Fruit fly (Drosophila melanogaster): ENCODE results near the gene Nplp4.

Nplp4 gene

DNA sequence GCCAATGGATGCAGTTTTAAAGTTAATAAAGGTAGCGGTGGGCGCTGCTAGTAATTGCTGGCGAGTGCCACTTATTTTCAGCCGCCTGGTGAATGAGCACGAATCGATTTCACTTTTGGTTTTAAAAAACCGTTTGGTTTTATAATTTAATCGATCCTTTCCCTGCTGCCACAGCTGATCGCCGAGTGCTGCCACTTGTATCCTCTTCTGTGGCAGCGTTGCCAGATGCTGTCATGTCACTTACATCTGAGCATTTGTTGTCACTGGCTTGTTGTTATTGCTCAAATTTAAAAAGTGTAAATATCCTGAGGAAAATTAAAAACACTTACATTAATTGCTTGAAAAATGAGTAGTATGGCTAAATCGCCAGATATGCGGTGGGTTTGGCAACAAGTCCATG lies 37.1 kb downstream of the Nplp4 start, which contains the start of gene Kebab (continued):
- TF ChIP-seq nom (GFP tag; optimal IDR thresholded peaks at IDR 0.05), result no peak
- no peak for TF ChIP-seq sr (GFP tag; IDR thresholded peaks at IDR 0.05)
- no peak for TF ChIP-seq BtbVII (GFP tag; optimal IDR thresholded peaks at IDR 0.05)
- TF ChIP-seq CG12942 (GFP tag; optimal IDR thresholded peaks at IDR 0.05), result no peak
- TF ChIP-seq CG32772 (GFP tag; IDR thresholded peaks at IDR 0.05), result no peak
- no peak for TF ChIP-seq CG8944 (GFP tag; optimal IDR thresholded peaks at IDR 0.05)
- no peak for TF ChIP-seq CG3065 (GFP tag; optimal IDR thresholded peaks at IDR 0.05)
- TF ChIP-seq Dad (GFP tag; optimal IDR thresholded peaks at IDR 0.05), result no peak
- TF ChIP-seq btn (GFP tag; optimal IDR thresholded peaks at IDR 0.05), result no peak
- peak; percentile 64 for TF ChIP-seq CG2116 (GFP tag; optimal IDR thresholded peaks at IDR 0.05)
- no peak for TF ChIP-seq luna (GFP tag; optimal IDR thresholded peaks at IDR 0.05)
- TF ChIP-seq CG14710 (tag; optimal IDR thresholded peaks at IDR 0.05), result peak; percentile 36
- TF ChIP-seq CG7556 (GFP tag; optimal IDR thresholded peaks at IDR 0.05), result no peak
- TF ChIP-seq CG11696 (GFP tag; IDR thresholded peaks at IDR 0.05), result no peak
- no peak for TF ChIP-seq sens-2 (GFP tag; IDR thresholded peaks at IDR 0.05)
- TF ChIP-seq ase (GFP tag; IDR thresholded peaks at IDR 0.05), result no peak
- TF ChIP-seq CG10431 (GFP tag; optimal IDR thresholded peaks at IDR 0.05), result no peak
- no peak for TF ChIP-seq CG1529 (GFP tag; optimal IDR thresholded peaks at IDR 0.05)
- TF ChIP-seq CG8478 (optimal IDR thresholded peaks at IDR 0.05), result no peak
- no peak for TF ChIP-seq kay (GFP tag; optimal IDR thresholded peaks at IDR 0.05)
- no peak for TF ChIP-seq otp (GFP tag; IDR thresholded peaks at IDR 0.05)
- no peak for TF ChIP-seq zfh1 (GFP tag; IDR thresholded peaks at IDR 0.05)
- TF ChIP-seq CG7745 (tag; optimal IDR thresholded peaks at IDR 0.05), result no peak
- peak; percentile 62 for TF ChIP-seq trem (tag; optimal IDR thresholded peaks at IDR 0.05)
- no peak for TF ChIP-seq CG8388 (GFP tag; optimal IDR thresholded peaks at IDR 0.05)
- TF ChIP-seq CG1602 (GFP tag; optimal IDR thresholded peaks at IDR 0.05), result no peak
- peak; percentile 67 for TF ChIP-seq Myb (GFP tag; optimal IDR thresholded peaks at IDR 0.05)
- TF ChIP-seq Doc3 (GFP tag; IDR thresholded peaks at IDR 0.05; ENCODE audit: partially characterized antibody), result no peak
- peak; percentile 17 for TF ChIP-seq pzg (GFP tag; optimal IDR thresholded peaks at IDR 0.05)

DNA sequence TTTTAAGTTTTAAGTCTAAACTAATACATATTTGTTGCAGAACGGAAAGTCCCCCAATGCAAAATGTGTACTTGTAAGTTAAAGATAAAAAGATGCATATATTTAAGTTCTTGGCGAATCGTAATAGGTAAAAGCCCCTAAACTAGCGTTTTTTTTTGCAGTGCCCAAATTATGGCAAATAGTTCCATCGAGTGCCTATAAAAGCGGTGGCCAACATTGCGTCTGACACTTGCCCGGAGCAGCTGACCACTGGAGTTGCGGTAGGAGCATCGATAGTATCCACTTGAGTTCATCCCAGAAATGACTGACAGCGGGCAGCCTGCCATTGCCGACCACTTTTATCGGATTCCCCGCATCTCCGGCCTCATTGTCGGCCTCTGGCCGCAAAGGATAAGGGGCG lies 46.1 kb downstream of the Nplp4 start, which contains the start of gene Or22c:
Gene Or22c, plus strand, starts transcription at position 301 of the 400 bp plus-strand sequence.
- TF ChIP-seq BtbVII (GFP tag; optimal IDR thresholded peaks at IDR 0.05) (no peak), dmrt11E (tag; optimal IDR thresholded peaks at IDR 0.05) (no peak), CG6854 (GFP tag; optimal IDR thresholded peaks at IDR 0.05) (no peak), psq (GFP tag; optimal IDR thresholded peaks at IDR 0.05) (no peak), Optix (GFP tag; IDR thresholded peaks at IDR 0.05) (no peak), CG13775 (GFP tag; optimal IDR thresholded peaks at IDR 0.05) (no peak), Side (GFP tag; optimal IDR thresholded peaks at IDR 0.05) (no peak), cato (GFP tag; optimal IDR thresholded peaks at IDR 0.05; ENCODE audit: borderline replicate concordance) (no peak), Stat92E (GFP tag; optimal IDR thresholded peaks at IDR 0.05) (no peak), Fer1 (GFP tag; optimal IDR thresholded peaks at IDR 0.05) (no peak), Hr78 (GFP tag; optimal IDR thresholded peaks at IDR 0.05) (no peak), CG16779 (GFP tag; IDR thresholded peaks at IDR 0.05) (no peak), ara (GFP tag; IDR thresholded peaks at IDR 0.05) (no peak)

All from whole organism, embryonic.